Fruit fly (Drosophila melanogaster) whole organism, embryonic: ENCODE results near the gene CG32260.
A peak's percentile ranks its signal among the peaks of the same experiment; 100 is the strongest.

Experiments
- Atf6 ChIP-seq: fragments of 200-800 bp; sonication (Bioruptor generic); IDR thresholded peaks from 2 replicates; pipeline ENCODE4 v1.3.6; 2022; ENCODE audit warnings: missing biosample characterization, missing genetic modification characterization
- CG10462 ChIP-seq: fragments of 200-800 bp; sonication (Bioruptor generic); optimal IDR thresholded peaks from 2 replicates; lab custom pipeline; 2016; ENCODE audit warnings: missing biosample characterization, missing genetic modification characterization
- CG11093 ChIP-seq: fragments of 200-800 bp; sonication (Bioruptor generic); IDR thresholded peaks from 3 replicates; pipeline ENCODE4 v1.3.6; 2022; ENCODE audit warnings: missing biosample characterization, missing genetic modification characterization
- CG13624 ChIP-seq: fragments of 200-800 bp; sonication (Bioruptor generic); optimal IDR thresholded peaks from 2 replicates; lab custom pipeline; 2016; ENCODE audit warnings: missing biosample characterization, missing genetic modification characterization
- CG13894 ChIP-seq: fragments of 200-800 bp; sonication (Bioruptor generic); optimal IDR thresholded peaks from 3 replicates; lab custom pipeline; 2018; ENCODE audit warnings: missing biosample characterization, mild to moderate bottlenecking, missing genetic modification characterization, moderate library complexity
- CG14965 ChIP-seq: fragments of 200-800 bp; sonication (Bioruptor generic); optimal IDR thresholded peaks from 2 replicates; lab custom pipeline; 2016; ENCODE audit warnings: missing biosample characterization, missing genetic modification characterization, borderline replicate concordance
- CG15011 ChIP-seq: fragments of 200-800 bp; sonication (Bioruptor generic); optimal IDR thresholded peaks from 3 replicates; lab custom pipeline; 2018; ENCODE audit warnings: missing biosample characterization, mild to moderate bottlenecking, missing genetic modification characterization
- CG15514 ChIP-seq: fragments of 200-800 bp; sonication (Bioruptor generic); optimal IDR thresholded peaks from 3 replicates; lab custom pipeline; 2017; ENCODE audit warnings: missing biosample characterization, missing genetic modification characterization, mild to moderate bottlenecking, moderate library complexity, missing genetic modification reagents
- CG1602 ChIP-seq: fragments of 200-800 bp; sonication (Bioruptor generic); optimal IDR thresholded peaks from 3 replicates; lab custom pipeline; 2016; ENCODE audit warnings: missing biosample characterization, missing genetic modification characterization
- CG16815 ChIP-seq: fragments of 200-800 bp; sonication (Bioruptor generic); optimal IDR thresholded peaks from 3 replicates; lab custom pipeline; 2017; ENCODE audit warnings: missing biosample characterization, mild to moderate bottlenecking, missing genetic modification characterization
- CG16863 ChIP-seq: fragments of 200-800 bp; sonication (Bioruptor generic); optimal IDR thresholded peaks from 3 replicates; lab custom pipeline; 2016; ENCODE audit warnings: missing biosample characterization, missing genetic modification characterization
- CG17612 ChIP-seq: fragments of 200-800 bp; sonication (Bioruptor generic); IDR thresholded peaks from 2 replicates; pipeline ENCODE4 v1.3.6; 2022; ENCODE audit warnings: missing biosample characterization, missing genetic modification characterization
- CG17802 ChIP-seq: fragments of 200-800 bp; sonication (Bioruptor generic); optimal IDR thresholded peaks from 2 replicates; lab custom pipeline; 2018; ENCODE audit warnings: missing biosample characterization, mild to moderate bottlenecking, missing genetic modification characterization, moderate library complexity
- CG30431 ChIP-seq: fragments of 200-800 bp; sonication (Bioruptor generic); optimal IDR thresholded peaks from 2 replicates; lab custom pipeline; 2017; ENCODE audit warnings: missing biosample characterization, missing genetic modification characterization
- CG31441 ChIP-seq: fragments of 200-800 bp; sonication (Bioruptor generic); IDR thresholded peaks from 2 replicates; pipeline ENCODE4 v1.3.6; 2022; ENCODE audit warnings: missing biosample characterization, missing genetic modification characterization
- CG4404 ChIP-seq: fragments of 200-800 bp; sonication (Bioruptor generic); IDR thresholded peaks from 2 replicates; pipeline ENCODE4 v1.3.6; 2022; ENCODE audit warnings: missing biosample characterization, missing genetic modification characterization
- CG7987 ChIP-seq: fragments of 200-800 bp; sonication (Bioruptor generic); optimal IDR thresholded peaks from 2 replicates; lab custom pipeline; 2018; ENCODE audit warnings: missing biosample characterization, mild to moderate bottlenecking, missing genetic modification characterization, moderate library complexity
- CG9876 ChIP-seq: fragments of 200-800 bp; sonication (Bioruptor generic); optimal IDR thresholded peaks from 2 replicates; lab custom pipeline; 2016; ENCODE audit warnings: missing biosample characterization, missing genetic modification characterization
- D19B ChIP-seq: fragments of 200-800 bp; sonication (Bioruptor generic); optimal IDR thresholded peaks from 2 replicates; lab custom pipeline; 2017; ENCODE audit warnings: missing biosample characterization, mild to moderate bottlenecking, missing genetic modification characterization
- Dfd ChIP-seq, 2 experiments: fragments of >200 bp; optimal IDR thresholded peaks; 2 replicates each; lab custom pipeline; 2017; ENCODE audit warnings: missing biosample characterization in 2 of 2, missing genetic modification characterization in 2 of 2
- Dll ChIP-seq: fragments of 200-800 bp; sonication (Bioruptor generic); IDR thresholded peaks from 4 replicates; pipeline ENCODE4 v1.3.6; 2022; ENCODE audit warnings: missing biosample characterization, missing genetic modification characterization; ENCODE audit not compliant: partially characterized antibody
- Drgx ChIP-seq: fragments of 200-800 bp; sonication (Bioruptor generic); IDR thresholded peaks from 2 replicates; pipeline ENCODE4 v1.3.6; 2022; ENCODE audit warnings: missing biosample characterization, missing genetic modification characterization
- E2f2 ChIP-seq: fragments of 200-800 bp; sonication (Bioruptor generic); IDR thresholded peaks from 2 replicates; pipeline ENCODE4 v1.3.6; 2022; ENCODE audit warnings: missing biosample characterization, missing genetic modification characterization
- Fer1 ChIP-seq: fragments of 200-800 bp; sonication (Bioruptor generic); optimal IDR thresholded peaks from 2 replicates; lab custom pipeline; 2017; ENCODE audit warnings: missing biosample characterization, mild to moderate bottlenecking, missing genetic modification characterization
- Fer3 ChIP-seq: fragments of 200-800 bp; sonication (Bioruptor generic); optimal IDR thresholded peaks from 2 replicates; lab custom pipeline; 2018; ENCODE audit warnings: missing biosample characterization, mild to moderate bottlenecking, missing genetic modification characterization, moderate library complexity
- HLH54F ChIP-seq: fragments of 200-800 bp; sonication (Bioruptor generic); optimal IDR thresholded peaks from 3 replicates; lab custom pipeline; 2016; ENCODE audit warnings: missing biosample characterization, missing genetic modification characterization
- Hey ChIP-seq: fragments of 200-800 bp; sonication (Bioruptor generic); optimal IDR thresholded peaks from 3 replicates; lab custom pipeline; 2018; ENCODE audit warnings: missing biosample characterization, mild to moderate bottlenecking, missing genetic modification characterization
- HmgD ChIP-seq: fragments of 200-800 bp; sonication (Bioruptor generic); optimal IDR thresholded peaks from 3 replicates; lab custom pipeline; 2016; ENCODE audit warnings: missing biosample characterization, missing genetic modification characterization
- Hmr ChIP-seq: fragments of 200-800 bp; sonication (Bioruptor generic); optimal IDR thresholded peaks from 3 replicates; lab custom pipeline; 2017; ENCODE audit warnings: mild to moderate bottlenecking, missing biosample characterization, missing genetic modification reagents, missing genetic modification characterization
- Jarid2 ChIP-seq: fragments of 200-800 bp; sonication (Bioruptor generic); optimal IDR thresholded peaks from 3 replicates; lab custom pipeline; 2017; ENCODE audit warnings: mild to moderate bottlenecking, missing biosample characterization, missing genetic modification reagents, missing genetic modification characterization
- NK7.1 ChIP-seq: fragments of 200-800 bp; sonication (Bioruptor generic); optimal IDR thresholded peaks from 3 replicates; lab custom pipeline; 2016; ENCODE audit warnings: missing biosample characterization, missing genetic modification characterization
- Oaz ChIP-seq: fragments of 200-800 bp; sonication (Bioruptor generic); IDR thresholded peaks from 2 replicates; pipeline ENCODE4 v1.3.6; 2022; ENCODE audit warnings: missing biosample characterization, missing genetic modification characterization
- Rx ChIP-seq: fragments of 200-800 bp; sonication (Bioruptor generic); IDR thresholded peaks from 2 replicates; pipeline ENCODE4 v1.3.6; 2022; ENCODE audit warnings: missing biosample characterization, missing genetic modification characterization
- Scr ChIP-seq: fragments of 200-800 bp; sonication (Bioruptor generic); IDR thresholded peaks from 2 replicates; pipeline ENCODE4 v1.3.6; 2022; ENCODE audit warnings: missing biosample characterization, missing genetic modification characterization; ENCODE audit not compliant: partially characterized antibody
- chm ChIP-seq: fragments of 200-800 bp; sonication (Bioruptor generic); IDR thresholded peaks from 2 replicates; pipeline ENCODE4 v1.3.6; 2022; ENCODE audit warnings: missing biosample characterization, missing genetic modification characterization
- ci ChIP-seq: fragments of 200-800 bp; sonication (Bioruptor generic); IDR thresholded peaks from 3 replicates; pipeline ENCODE4 v1.3.6; 2022; ENCODE audit warnings: missing biosample characterization, missing genetic modification characterization
- crc ChIP-seq: fragments of 200-800 bp; sonication (Bioruptor generic); optimal IDR thresholded peaks from 2 replicates; lab custom pipeline; 2016; ENCODE audit warnings: missing biosample characterization, missing genetic modification characterization
- dmrt11E ChIP-seq: fragments of 200-800 bp; sonication (Bioruptor generic); optimal IDR thresholded peaks from 3 replicates; lab custom pipeline; 2018; ENCODE audit warnings: missing biosample characterization, mild to moderate bottlenecking, missing genetic modification characterization, moderate library complexity
- esg ChIP-seq: fragments of 200-800 bp; sonication (Bioruptor generic); conservative IDR thresholded peaks from 2 replicates; pipeline ENCODE4 v1.3.6; 2022; ENCODE audit warnings: missing biosample characterization, missing genetic modification characterization
- gce ChIP-seq: fragments of 200-800 bp; sonication (Bioruptor generic); IDR thresholded peaks from 3 replicates; pipeline ENCODE4 v1.3.6; 2022; ENCODE audit warnings: missing biosample characterization, missing genetic modification characterization
- gsb ChIP-seq: fragments of 200-800 bp; sonication (Bioruptor generic); IDR thresholded peaks from 2 replicates; pipeline ENCODE4 v1.3.6; 2022; ENCODE audit warnings: missing biosample characterization, missing genetic modification characterization
- lbe ChIP-seq: fragments of 200-800 bp; sonication (Bioruptor generic); optimal IDR thresholded peaks from 2 replicates; lab custom pipeline; 2016; ENCODE audit warnings: missing biosample characterization, mild to moderate bottlenecking, missing genetic modification characterization
- nau ChIP-seq: fragments of 200-800 bp; sonication (Bioruptor generic); optimal IDR thresholded peaks from 3 replicates; lab custom pipeline; 2017; ENCODE audit warnings: missing biosample characterization, mild to moderate bottlenecking, missing genetic modification characterization, missing genetic modification reagents
- ranshi ChIP-seq: fragments of 200-800 bp; sonication (Bioruptor generic); IDR thresholded peaks from 2 replicates; pipeline ENCODE4 v1.3.6; 2022; ENCODE audit warnings: missing biosample characterization, missing genetic modification characterization
- so ChIP-seq: fragments of 200-800 bp; sonication (Bioruptor generic); IDR thresholded peaks from 3 replicates; pipeline ENCODE4 v1.3.6; 2022; ENCODE audit warnings: missing biosample characterization, missing genetic modification characterization
- yki ChIP-seq: fragments of >200 bp; optimal IDR thresholded peaks from 3 replicates; lab custom pipeline; 2018
- zen ChIP-seq: fragments of 200-800 bp; sonication (Bioruptor generic); optimal IDR thresholded peaks from 3 replicates; lab custom pipeline; 2018; ENCODE audit warnings: missing biosample characterization, mild to moderate bottlenecking, missing genetic modification characterization, moderate library complexity

Gene CG32260

DNA sequence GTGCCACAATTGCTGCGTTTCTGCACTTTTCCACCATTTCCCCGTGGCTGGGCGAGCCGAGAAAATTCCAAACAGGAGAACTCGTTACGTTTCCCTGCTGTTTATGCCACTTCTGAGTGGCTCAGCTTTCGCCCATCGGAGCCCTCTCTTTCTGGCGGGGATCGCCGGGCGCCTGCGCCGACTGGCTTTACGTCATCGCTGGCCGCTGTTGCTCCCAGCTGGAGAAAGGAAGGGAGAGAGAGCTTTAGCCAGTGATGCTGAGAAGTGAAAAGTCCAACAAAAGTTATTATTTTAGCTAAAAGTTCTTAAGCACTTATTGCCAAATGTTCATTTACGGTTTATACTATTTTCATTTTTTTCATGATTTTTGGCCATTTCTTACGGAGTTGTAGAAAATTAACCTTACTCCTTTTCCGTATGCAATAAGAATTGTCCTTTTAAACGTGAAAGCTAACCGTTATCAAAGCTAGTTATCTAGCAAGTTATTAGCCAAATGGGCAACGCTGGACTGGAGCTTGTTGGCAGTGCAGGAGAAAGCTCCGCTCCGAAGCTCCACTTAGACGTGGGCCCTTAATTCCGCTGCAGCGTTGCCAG, 45.9 kb downstream of the CG32260 start, which contains the start of the genes Teh2 and tipE (continued):
- no peak for TF ChIP-seq CG4404
- TF ChIP-seq D19B (GFP tag; lab: Kevin White, UChicago), result no peak
- TF ChIP-seq CG13624 (GFP tag; lab: Kevin White, UChicago), result no peak
- no peak for TF ChIP-seq Scr (GFP tag; lab: Robert Waterston, UW)
- no peak for TF ChIP-seq Atf6 (GFP tag; lab: Robert Waterston, UW)
- TF ChIP-seq CG14965 (GFP tag; lab: Kevin White, UChicago), result no peak
- no peak for TF ChIP-seq CG13894 (tag; lab: Kevin White, UChicago)

DNA sequence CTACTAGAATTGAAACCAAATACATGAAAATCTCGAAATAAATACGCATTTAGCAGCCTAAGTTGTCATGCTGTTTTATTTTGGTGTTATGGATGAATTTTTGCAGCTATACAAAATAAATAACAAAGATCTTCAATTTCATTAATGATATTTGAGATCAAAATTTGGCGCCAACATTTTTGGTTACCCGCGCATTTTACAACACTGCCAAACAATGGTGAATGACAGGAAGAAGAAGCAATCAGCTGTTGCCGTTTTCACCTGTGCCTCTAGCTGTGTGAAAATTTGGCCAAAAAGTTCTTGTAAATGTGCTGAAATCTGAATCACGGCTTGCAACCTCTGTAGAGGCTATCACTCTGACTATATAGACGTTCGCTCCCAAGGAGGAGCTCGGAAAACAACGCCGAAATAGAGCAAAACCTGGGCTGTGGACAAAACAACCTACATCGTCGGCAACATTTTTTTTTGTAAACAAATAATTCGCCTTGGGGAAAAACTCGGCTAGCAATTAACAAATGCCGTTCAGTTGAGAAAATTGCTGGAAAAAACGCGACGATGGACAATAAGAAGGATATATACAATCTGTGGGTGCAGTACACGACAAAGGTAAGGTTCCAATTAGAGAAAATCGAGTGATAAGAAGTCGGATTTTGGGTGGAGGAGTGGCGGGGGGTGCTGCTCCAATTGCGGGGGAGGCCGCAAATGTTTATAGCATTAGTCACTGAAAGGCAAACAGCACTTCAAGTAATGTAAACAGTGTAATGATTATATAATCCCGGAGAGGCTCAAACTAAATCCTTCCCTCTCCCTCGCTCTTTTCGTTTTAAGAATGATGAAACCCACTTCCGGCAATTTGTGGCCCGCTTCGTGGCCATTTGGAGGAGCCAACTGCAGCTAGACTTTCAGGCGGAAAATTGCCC, 51.8 kb downstream of the CG32260 start, which contains the start of gene CG43367:
CG43367 (plus strand) TSS at position 264 of the 920 bp plus-strand sequence.
- TF ChIP-seq CG17612 (GFP tag; lab: Robert Waterston, UW) (no peak), Rx (GFP tag; lab: Robert Waterston, UW) (no peak), E2f2 (GFP tag; lab: Robert Waterston, UW) (peak; percentile 97), CG9876 (no peak), Hmr (GFP tag; lab: Kevin White, UChicago) (peak; percentile 6), lbe (GFP tag; lab: Kevin White, UChicago) (no peak), CG10462 (no peak), Drgx (no peak), Dfd (GFP tag; optimal IDR thresholded peaks at IDR 0.05; lab: Kevin White, UChicago) (no peak), Oaz (GFP tag; lab: Robert Waterston, UW) (no peak), CG7987 (GFP tag; lab: Kevin White, UChicago) (no peak), Fer1 (GFP tag; lab: Kevin White, UChicago) (no peak), gsb (no peak), CG15011 (GFP tag; lab: Kevin White, UChicago) (no peak), Hey (tag; lab: Kevin White, UChicago) (no peak), Dll (0 out of 4 replicates have a peak, but pooled peaks have one; percentile 32), gce (GFP tag; lab: Robert Waterston, UW) (no peak), CG1602 (GFP tag; lab: Kevin White, UChicago) (no peak), CG16863 (GFP tag; lab: Kevin White, UChicago) (no peak), HmgD (GFP tag; lab: Kevin White, UChicago) (peak; percentile 25), CG16815 (no peak), Fer3 (no peak), dmrt11E (no peak), zen (no peak), esg (GFP tag; lab: Robert Waterston, UW) (no peak), chm (GFP tag; lab: Robert Waterston, UW) (0 out of 2 replicates have a peak, but pooled peaks have one; percentile 11), nau (GFP tag; lab: Kevin White, UChicago) (no peak), crc (GFP tag; lab: Kevin White, UChicago) (no peak), so (GFP tag; lab: Robert Waterston, UW) (0 out of 3 replicates have a peak, but pooled peaks have one; percentile 33), CG30431 (GFP tag; lab: Kevin White, UChicago) (no peak), ci (0 out of 3 replicates have a peak, but pooled peaks have one; percentile 37), NK7.1 (GFP tag; lab: Kevin White, UChicago) (no peak), CG15514 (GFP tag; lab: Kevin White, UChicago) (peak; percentile 29), yki (lab: Kevin White, UChicago) (no peak), CG17802 (tag; lab: Kevin White, UChicago) (no peak), HLH54F (GFP tag; lab: Kevin White, UChicago) (peak; percentile 18), Jarid2 (GFP tag; lab: Kevin White, UChicago) (no peak), CG31441 (GFP tag; lab: Robert Waterston, UW) (no peak), ranshi (GFP tag; lab: Robert Waterston, UW) (peak; percentile 5; the same call in 1 of the 2 replicates), CG11093 (GFP tag; lab: Robert Waterston, UW) (no peak)
